Worm (Caenorhabditis elegans) whole organism, L3 larva: ENCODE results near the gene bgnt-1.5.

Experiments
- ceh-16 ChIP-seq: sonication (generic microtip); optimal IDR thresholded peaks from 2 replicates; lab custom pipeline; 2017; ENCODE audit warnings: missing biosample characterization, missing genetic modification characterization
- daf-12 ChIP-seq: fragments of 150-350 bp; optimal IDR thresholded peaks from 2 replicates; lab custom pipeline; 2014; ENCODE audit warnings: missing biosample characterization, missing genetic modification reagents, missing genetic modification characterization
- hmg-11 ChIP-seq: sonication (generic microtip); optimal IDR thresholded peaks from 2 replicates; lab custom pipeline; 2016; ENCODE audit warnings: missing genetic modification characterization, missing compliant biosample characterization
- lin-15B ChIP-seq: fragments of 150-350 bp; optimal IDR thresholded peaks from 2 replicates; lab custom pipeline; 2014; ENCODE audit warnings: missing biosample characterization, missing genetic modification characterization
- lin-39 ChIP-seq: fragments of 150-350 bp; optimal IDR thresholded peaks from 2 replicates; lab custom pipeline; 2018; ENCODE audit warnings: missing biosample characterization, missing genetic modification reagents, missing genetic modification characterization
- mdl-1 ChIP-seq: fragments of 150-350 bp; optimal IDR thresholded peaks from 2 replicates; lab custom pipeline; 2014; ENCODE audit warnings: missing biosample characterization, missing genetic modification characterization
- nhr-11 ChIP-seq: fragments of 150-350 bp; optimal IDR thresholded peaks from 2 replicates; lab custom pipeline; 2014; ENCODE audit warnings: missing biosample characterization, missing genetic modification characterization
- nhr-12 ChIP-seq: fragments of 150-350 bp; optimal IDR thresholded peaks from 2 replicates; lab custom pipeline; 2014; ENCODE audit warnings: missing biosample characterization, missing genetic modification characterization
- pha-4 ChIP-seq: fragments of 150-350 bp; optimal IDR thresholded peaks from 2 replicates; lab custom pipeline; 2014; ENCODE audit warnings: missing biosample characterization, missing genetic modification reagents, missing genetic modification characterization
- pqm-1 ChIP-seq: fragments of 150-350 bp; optimal IDR thresholded peaks from 2 replicates; lab custom pipeline; 2017; ENCODE audit warnings: missing biosample characterization, missing genetic modification characterization, inconsistent platforms
- unc-62 ChIP-seq: fragments of 150-350 bp; sonication (generic microtip); optimal IDR thresholded peaks from 4 replicates; lab custom pipeline; 2014; ENCODE audit warnings: missing biosample characterization, missing genetic modification reagents, missing genetic modification characterization
- ztf-4 ChIP-seq: fragments of 150-350 bp; optimal IDR thresholded peaks from 2 replicates; lab custom pipeline; 2014; ENCODE audit warnings: missing biosample characterization, missing genetic modification characterization

ce11 chrX:13251354-13251843 is 19.2 kb upstream of the bgnt-1.5 start:
- peak; percentile 55 for TF ChIP-seq hmg-11 (tag; lab: Kevin White, UChicago)
- peak; percentile 89 for TF ChIP-seq pha-4 (tag; lab: Kevin White, UChicago)
- no peak for TF ChIP-seq unc-62
- no peak for TF ChIP-seq lin-15B
- peak; percentile 0 for TF ChIP-seq pqm-1
- peak; percentile 10 for TF ChIP-seq ztf-4 (tag; lab: Kevin White, UChicago)
- peak; percentile 77 for TF ChIP-seq lin-39 (tag; lab: Kevin White, UChicago)
- no peak for TF ChIP-seq daf-12
- TF ChIP-seq ceh-16 (tag; lab: Kevin White, UChicago) = no peak
- TF ChIP-seq mdl-1 (tag; lab: Kevin White, UChicago) = peak; percentile 87
- no peak for TF ChIP-seq nhr-12 (tag; lab: Kevin White, UChicago)
- TF ChIP-seq nhr-11 = no peak
